Fruit fly (Drosophila melanogaster): ENCODE data around the gene sNPF.
A peak's percentile ranks its signal among the peaks of the same experiment; 100 is the strongest.

Gene sNPF

dm6 chr2L:20066233-20066650 is 38.5 kb downstream of the sNPF start, which contains the start of gene bwa (continued):
- peak; percentile 3 for TF ChIP-seq cg (GFP tag; optimal IDR thresholded peaks at IDR 0.05)
- TF ChIP-seq CG2875 (GFP tag; optimal IDR thresholded peaks at IDR 0.05), result no peak
- no peak for TF ChIP-seq mld (GFP tag; IDR thresholded peaks at IDR 0.05; ENCODE audit: partially characterized antibody)
- no peak for TF ChIP-seq pan (optimal IDR thresholded peaks at IDR 0.05)
- TF ChIP-seq pan (GFP tag; optimal IDR thresholded peaks at IDR 0.05 in 1 of 2, IDR thresholded peaks at IDR 0.05 in 1 of 2), result no peak
- TF ChIP-seq Gug (GFP tag; IDR thresholded peaks at IDR 0.05), result no peak
- no peak for TF ChIP-seq bcd (GFP tag; optimal IDR thresholded peaks at IDR 0.05)
- TF ChIP-seq CG2889 (GFP tag; IDR thresholded peaks at IDR 0.05), result no peak
- TF ChIP-seq gro (GFP tag; optimal IDR thresholded peaks at IDR 0.05), result peak; percentile 41
- no peak for TF ChIP-seq slp2 (GFP tag; optimal IDR thresholded peaks at IDR 0.05)
- TF ChIP-seq schlank (tag; optimal IDR thresholded peaks at IDR 0.05), result no peak
- no peak for TF ChIP-seq scrt (GFP tag; optimal IDR thresholded peaks at IDR 0.05)
- TF ChIP-seq hth (optimal IDR thresholded peaks at IDR 0.05), result no peak
- no peak for TF ChIP-seq corto (GFP tag; optimal IDR thresholded peaks at IDR 0.05)
- no peak for TF ChIP-seq CG10209 (GFP tag; optimal IDR thresholded peaks at IDR 0.05)
- no peak for TF ChIP-seq mam (GFP tag; optimal IDR thresholded peaks at IDR 0.05)
- no peak for TF ChIP-seq tll (GFP tag; optimal IDR thresholded peaks at IDR 0.05)
- TF ChIP-seq CG17361 (GFP tag; IDR thresholded peaks at IDR 0.05), result no peak
- TF ChIP-seq vvl (GFP tag; IDR thresholded peaks at IDR 0.05), result peak; percentile 54; the same call in 1 of the 2 replicates
- TF ChIP-seq CG4820 (GFP tag; optimal IDR thresholded peaks at IDR 0.05), result no peak
- TF ChIP-seq CG6272 (GFP tag; IDR thresholded peaks at IDR 0.05), result no peak
- no peak for TF ChIP-seq jing (GFP tag; optimal IDR thresholded peaks at IDR 0.05)
- TF ChIP-seq seq (GFP tag; IDR thresholded peaks at IDR 0.05), result no peak
- TF ChIP-seq dmrt11E (tag; optimal IDR thresholded peaks at IDR 0.05), result no peak
- TF ChIP-seq C15 (GFP tag; IDR thresholded peaks at IDR 0.05), result no peak
- TF ChIP-seq ATbp (GFP tag; optimal IDR thresholded peaks at IDR 0.05), result no peak
- no peak for TF ChIP-seq CG4424 (GFP tag; optimal IDR thresholded peaks at IDR 0.05)
- no peak for TF ChIP-seq bsh (GFP tag; optimal IDR thresholded peaks at IDR 0.05)
- no peak for TF ChIP-seq CG31441 (GFP tag; IDR thresholded peaks at IDR 0.05)
- TF ChIP-seq Hr51 (GFP tag; optimal IDR thresholded peaks at IDR 0.05), result no peak
- TF ChIP-seq Aef1 (GFP tag; IDR thresholded peaks at IDR 0.05), result peak; percentile 35; the same call in 2 of the 3 replicates
- TF ChIP-seq Blimp-1 (GFP tag; optimal IDR thresholded peaks at IDR 0.05), result no peak
- TF ChIP-seq CG15514 (GFP tag; optimal IDR thresholded peaks at IDR 0.05), result peak; percentile 64
- TF ChIP-seq gcm2 (GFP tag; optimal IDR thresholded peaks at IDR 0.05), result no peak
- TF ChIP-seq ttk (GFP tag; IDR thresholded peaks at IDR 0.05), result no peak
- no peak for TF ChIP-seq Hand (GFP tag; optimal IDR thresholded peaks at IDR 0.05)
- TF ChIP-seq luna (GFP tag; optimal IDR thresholded peaks at IDR 0.05), result no peak
- no peak for TF ChIP-seq unpg (GFP tag; optimal IDR thresholded peaks at IDR 0.05)
- no peak for TF ChIP-seq pfk (GFP tag; optimal IDR thresholded peaks at IDR 0.05)
- no peak for TF ChIP-seq jumu (GFP tag; optimal IDR thresholded peaks at IDR 0.05)
- no peak for TF ChIP-seq CG12391 (tag; optimal IDR thresholded peaks at IDR 0.05)
- no peak for TF ChIP-seq Hey (tag; optimal IDR thresholded peaks at IDR 0.05)
- no peak for TF ChIP-seq CG9817 (tag; optimal IDR thresholded peaks at IDR 0.05)
- no peak for TF ChIP-seq ase (GFP tag; IDR thresholded peaks at IDR 0.05)
- TF ChIP-seq so (GFP tag; IDR thresholded peaks at IDR 0.05), result no peak
- TF ChIP-seq her (GFP tag; optimal IDR thresholded peaks at IDR 0.05), result no peak
- no peak for TF ChIP-seq CG6854 (GFP tag; optimal IDR thresholded peaks at IDR 0.05)
- no peak for TF ChIP-seq Dek (tag; optimal IDR thresholded peaks at IDR 0.05)
- no peak for TF ChIP-seq lbe (GFP tag; optimal IDR thresholded peaks at IDR 0.05)
- TF ChIP-seq danr (GFP tag; IDR thresholded peaks at IDR 0.05), result no peak
- TF ChIP-seq CG30020 (tag; optimal IDR thresholded peaks at IDR 0.05), result no peak
- TF ChIP-seq sens-2 (GFP tag; IDR thresholded peaks at IDR 0.05), result no peak

Data from whole organism, embryonic.